Worm (Caenorhabditis elegans) whole organism, L1 larva: ENCODE data around the gene F10E9.7.

ENCODE experiments used
- C16A3.4 ChIP-seq: fragments of 150-350 bp; optimal IDR thresholded peaks from 2 replicates; lab custom pipeline; 2014; ENCODE audit warnings: missing biosample characterization, missing genetic modification characterization
- F16B12.6 ChIP-seq: fragments of 150-350 bp; optimal IDR thresholded peaks from 2 replicates; lab custom pipeline; 2014; ENCODE audit warnings: missing biosample characterization, missing genetic modification characterization
- aha-1 ChIP-seq: fragments of 150-350 bp; optimal IDR thresholded peaks from 2 replicates; lab custom pipeline; 2014; ENCODE audit warnings: missing biosample characterization, missing genetic modification characterization
- aly-2 ChIP-seq: fragments of 150-350 bp; optimal IDR thresholded peaks from 2 replicates; lab custom pipeline; 2014; ENCODE audit warnings: missing biosample characterization, missing genetic modification characterization
- ceh-8 ChIP-seq: fragments of 200-800 bp; sonication (Bioruptor generic); optimal IDR thresholded peaks from 2 replicates; lab custom pipeline; 2018; ENCODE audit warnings: mild to moderate bottlenecking, missing genetic modification characterization, moderate library complexity, missing compliant biosample characterization
- ceh-82 ChIP-seq, 3 experiments: fragments of 150-350 bp in 1 of 3; sonication (generic microtip) in 2 of 3; optimal IDR thresholded peaks; 2 replicates each; lab custom pipeline; 2014 to 2017; ENCODE audit warnings: missing biosample characterization in 3 of 3, missing genetic modification characterization in 3 of 3
- ceh-90 ChIP-seq: sonication (generic microtip); optimal IDR thresholded peaks from 2 replicates; lab custom pipeline; 2016; ENCODE audit warnings: missing genetic modification characterization, missing compliant biosample characterization
- ces-1 ChIP-seq: fragments of 150-350 bp; optimal IDR thresholded peaks from 2 replicates; lab custom pipeline; 2014; ENCODE audit warnings: missing biosample characterization, missing genetic modification reagents, missing genetic modification characterization
- dpl-1 ChIP-seq, 3 experiments: fragments of 150-350 bp in 2 of 3; sonication (generic microtip) in 1 of 3; optimal IDR thresholded peaks; 2 replicates each; lab custom pipeline; 2014 to 2017; ENCODE audit warnings: missing biosample characterization in 3 of 3, missing genetic modification characterization in 3 of 3, missing genetic modification reagents in 3 of 3
- dsc-1 ChIP-seq: sonication (generic microtip); optimal IDR thresholded peaks from 2 replicates; lab custom pipeline; 2016; ENCODE audit warnings: mild to moderate bottlenecking, missing genetic modification characterization, missing compliant biosample characterization
- efl-1 ChIP-seq, 4 experiments: fragments of 150-350 bp; optimal IDR thresholded peaks in 3 of 4; peaks in 1 of 4; 1 replicate in 1 of 4; 2 replicates in 3 of 4; lab custom pipeline; 2014; ENCODE audit warnings: missing biosample characterization in 2 of 4, missing genetic modification characterization in 2 of 4, missing genetic modification reagents in 2 of 4
- efl-3 ChIP-seq: fragments of 200-800 bp; sonication (Bioruptor generic); optimal IDR thresholded peaks from 2 replicates; lab custom pipeline; 2018; ENCODE audit warnings: mild to moderate bottlenecking, missing genetic modification characterization, missing compliant biosample characterization
- fkh-10 ChIP-seq: sonication (generic microtip); optimal IDR thresholded peaks from 2 replicates; lab custom pipeline; 2017; ENCODE audit warnings: missing biosample characterization, missing genetic modification reagents, missing genetic modification characterization
- fkh-4 ChIP-seq: sonication (generic microtip); optimal IDR thresholded peaks from 2 replicates; lab custom pipeline; 2016; ENCODE audit warnings: missing compliant biosample characterization, missing genetic modification characterization, borderline replicate concordance
- hlh-4 ChIP-seq: sonication (generic microtip); optimal IDR thresholded peaks from 2 replicates; lab custom pipeline; 2016; ENCODE audit warnings: mild to moderate bottlenecking, missing genetic modification characterization, missing compliant biosample characterization
- jun-1 ChIP-seq: fragments of 150-350 bp; optimal IDR thresholded peaks from 2 replicates; lab custom pipeline; 2014; ENCODE audit warnings: missing biosample characterization, missing genetic modification reagents, missing genetic modification characterization
- lin-14 ChIP-seq: fragments of 200-800 bp; sonication (Bioruptor generic); optimal IDR thresholded peaks from 2 replicates; lab custom pipeline; 2018; ENCODE audit warnings: mild to moderate bottlenecking, missing genetic modification characterization, moderate library complexity, missing compliant biosample characterization
- lin-35 ChIP-seq, 2 experiments: fragments of 150-350 bp; optimal IDR thresholded peaks; 2 replicates each; lab custom pipeline; 2014; ENCODE audit warnings: missing biosample characterization in 2 of 2, missing genetic modification characterization in 2 of 2, missing genetic modification reagents in 2 of 2
- lir-3 ChIP-seq: sonication (generic microtip); optimal IDR thresholded peaks from 2 replicates; lab custom pipeline; 2016; ENCODE audit warnings: mild to moderate bottlenecking, missing genetic modification characterization, moderate library complexity, missing compliant biosample characterization; ENCODE audit not compliant: poor library complexity
- lsy-2 ChIP-seq, 2 experiments: fragments of 150-350 bp; optimal IDR thresholded peaks; 2 replicates each; lab custom pipeline; 2014; ENCODE audit warnings: missing biosample characterization in 2 of 2, missing genetic modification characterization in 2 of 2
- mab-9 ChIP-seq: fragments of 200-800 bp; sonication (Bioruptor generic); IDR thresholded peaks from 2 replicates; pipeline ENCODE4 v1.3.6; 2022; ENCODE audit warnings: missing genetic modification reagents, missing genetic modification characterization, missing compliant biosample characterization
- mdl-1 ChIP-seq, 2 experiments: fragments of 150-350 bp; optimal IDR thresholded peaks; 2 replicates each; lab custom pipeline; 2014 to 2017; ENCODE audit warnings: missing biosample characterization in 2 of 2, missing genetic modification characterization in 2 of 2, inconsistent platforms in 1 of 2
- mef-2 ChIP-seq: fragments of 150-350 bp; optimal IDR thresholded peaks from 2 replicates; lab custom pipeline; 2014; ENCODE audit warnings: missing biosample characterization, missing genetic modification characterization
- mep-1 ChIP-seq: fragments of 150-350 bp; optimal IDR thresholded peaks from 2 replicates; lab custom pipeline; 2014; ENCODE audit warnings: missing biosample characterization, missing genetic modification characterization
- nhr-19 ChIP-seq: fragments of 200-800 bp; sonication (Bioruptor generic); conservative IDR thresholded peaks from 2 replicates; pipeline ENCODE4 v1.3.6; 2022; ENCODE audit warnings: missing genetic modification characterization, missing compliant biosample characterization
- nhr-71 ChIP-seq: sonication (generic microtip); optimal IDR thresholded peaks from 2 replicates; lab custom pipeline; 2016; ENCODE audit warnings: mild to moderate bottlenecking, missing genetic modification characterization, moderate library complexity, missing compliant biosample characterization
- nhr-77 ChIP-seq: fragments of 150-350 bp; optimal IDR thresholded peaks from 2 replicates; lab custom pipeline; 2014; ENCODE audit warnings: missing biosample characterization, missing genetic modification characterization
- nhr-90 ChIP-seq: sonication (generic microtip); optimal IDR thresholded peaks from 2 replicates; lab custom pipeline; 2016; ENCODE audit warnings: mild to moderate bottlenecking, missing genetic modification characterization, missing compliant biosample characterization; ENCODE audit not compliant: poor library complexity
- pag-3 ChIP-seq: sonication (generic microtip); optimal IDR thresholded peaks from 2 replicates; lab custom pipeline; 2017; ENCODE audit warnings: missing genetic modification characterization, mild to moderate bottlenecking, missing compliant biosample characterization, antibody characterized with exemption, borderline replicate concordance; ENCODE audit not compliant: insufficient read depth
- pax-3 ChIP-seq: fragments of 200-800 bp; sonication (Bioruptor generic); optimal IDR thresholded peaks from 2 replicates; lab custom pipeline; 2018; ENCODE audit warnings: mild to moderate bottlenecking, missing genetic modification characterization, moderate library complexity, missing compliant biosample characterization
- pqm-1 ChIP-seq: sonication (generic microtip); optimal IDR thresholded peaks from 3 replicates; lab custom pipeline; 2017; ENCODE audit warnings: missing biosample characterization, missing genetic modification characterization
- rnt-1 ChIP-seq: sonication (generic microtip); optimal IDR thresholded peaks from 2 replicates; lab custom pipeline; 2016; ENCODE audit warnings: mild to moderate bottlenecking, missing genetic modification characterization, moderate library complexity, missing compliant biosample characterization
- skn-1 ChIP-seq: fragments of 150-350 bp; optimal IDR thresholded peaks from 2 replicates; lab custom pipeline; 2014; ENCODE audit warnings: missing biosample characterization, missing genetic modification characterization
- snu-23 ChIP-seq: sonication (generic microtip); optimal IDR thresholded peaks from 2 replicates; lab custom pipeline; 2016; ENCODE audit warnings: missing genetic modification characterization, missing compliant biosample characterization
- sptf-1 ChIP-seq: fragments of 150-350 bp; optimal IDR thresholded peaks from 2 replicates; lab custom pipeline; 2014; ENCODE audit warnings: missing biosample characterization, missing genetic modification characterization
- sup-37 ChIP-seq: fragments of 200-800 bp; sonication (Bioruptor generic); optimal IDR thresholded peaks from 2 replicates; lab custom pipeline; 2018; ENCODE audit warnings: mild to moderate bottlenecking, missing genetic modification characterization, missing compliant biosample characterization
- swsn-7 ChIP-seq: sonication (generic microtip); optimal IDR thresholded peaks from 2 replicates; lab custom pipeline; 2016; ENCODE audit warnings: missing genetic modification characterization, missing compliant biosample characterization
- unc-130 ChIP-seq: fragments of 150-350 bp; optimal IDR thresholded peaks from 2 replicates; lab custom pipeline; 2017; ENCODE audit warnings: missing biosample characterization, missing genetic modification characterization, inconsistent platforms
- unc-62 ChIP-seq: fragments of 150-350 bp; optimal IDR thresholded peaks from 2 replicates; lab custom pipeline; 2014; ENCODE audit warnings: missing biosample characterization, missing genetic modification reagents, missing genetic modification characterization
- zag-1 ChIP-seq: fragments of 150-350 bp; optimal IDR thresholded peaks from 2 replicates; lab custom pipeline; 2014; ENCODE audit warnings: missing biosample characterization, missing genetic modification characterization
- zip-4 ChIP-seq: fragments of 200-800 bp; sonication (Bioruptor generic); optimal IDR thresholded peaks from 2 replicates; lab custom pipeline; 2018; ENCODE audit warnings: mild to moderate bottlenecking, missing genetic modification characterization, moderate library complexity, missing compliant biosample characterization
- ztf-11 ChIP-seq, 2 experiments: sonication (generic microtip); optimal IDR thresholded peaks; 2 replicates each; lab custom pipeline; 2016 to 2017; ENCODE audit warnings: missing genetic modification characterization in 2 of 2, missing biosample characterization in 1 of 2, missing compliant biosample characterization in 1 of 2

The F10E9.7 gene

DNA sequence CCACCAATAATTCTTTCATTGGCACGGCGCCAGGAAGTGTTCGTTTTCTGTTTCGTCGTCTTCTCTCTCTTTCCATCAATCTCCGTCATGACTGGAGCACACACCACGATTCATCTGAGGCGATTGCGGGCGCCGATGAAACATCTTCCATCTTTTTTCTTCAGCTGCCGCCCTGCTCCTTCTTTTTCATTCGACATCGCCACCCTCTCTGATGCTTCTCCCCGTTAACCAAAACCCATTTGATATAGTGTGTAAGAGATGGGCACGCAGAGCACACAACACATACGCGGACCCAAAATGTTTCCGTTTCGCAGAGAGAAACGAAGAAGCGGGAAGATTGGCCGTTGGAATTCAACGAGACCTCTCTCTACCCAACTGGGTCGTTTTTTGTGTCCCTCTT lies 19.7 kb downstream of the F10E9.7 start:
- no peak for TF ChIP-seq aha-1
- no peak for TF ChIP-seq mdl-1 (tag; optimal IDR thresholded peaks at IDR 0.05; lab: Kevin White, UChicago)
- TF ChIP-seq swsn-7 (tag; lab: Kevin White, UChicago): peak; percentile 26
- TF ChIP-seq zip-4 (GFP tag; lab: Kevin White, UChicago): no peak
- TF ChIP-seq unc-62: no peak
- no peak for TF ChIP-seq hlh-4
- TF ChIP-seq unc-130 (tag; lab: Kevin White, UChicago): peak; percentile 21
- TF ChIP-seq nhr-71: peak; percentile 60
- no peak for TF ChIP-seq lir-3 (tag; lab: Kevin White, UChicago)
- TF ChIP-seq fkh-10 (GFP tag; lab: Kevin White, UChicago): peak; percentile 0
- peak; percentile 20; the same call in 1 of the 2 replicates for TF ChIP-seq nhr-19 (GFP tag; lab: Robert Waterston, UW)
- TF ChIP-seq jun-1 (tag; lab: Kevin White, UChicago): no peak
- TF ChIP-seq ces-1 (GFP tag; lab: Kevin White, UChicago): no peak
- TF ChIP-seq C16A3.4 (tag; lab: Kevin White, UChicago): no peak
- TF ChIP-seq mef-2 (tag; lab: Kevin White, UChicago): no peak
- TF ChIP-seq pqm-1 (tag; lab: Kevin White, UChicago): no peak
- TF ChIP-seq F16B12.6 (tag; lab: Kevin White, UChicago): no peak
- no peak for TF ChIP-seq sptf-1 (tag; lab: Kevin White, UChicago)
- TF ChIP-seq rnt-1 (tag; lab: Kevin White, UChicago): peak; percentile 34
- peak; percentile 92 for TF ChIP-seq lin-14 (GFP tag; lab: Kevin White, UChicago)
- no peak for TF ChIP-seq ceh-8 (GFP tag; lab: Kevin White, UChicago)
- no peak for TF ChIP-seq sup-37 (GFP tag; lab: Kevin White, UChicago)
- TF ChIP-seq mep-1: peak; percentile 40
- TF ChIP-seq ceh-90: no peak
- peak in 1 of 3 experiments; percentile 6 for TF ChIP-seq dpl-1 (GFP tag; optimal IDR thresholded peaks at IDR 0.05; lab: Kevin White, UChicago)
- no peak for TF ChIP-seq lin-35 (GFP tag; optimal IDR thresholded peaks at IDR 0.05; lab: Kevin White, UChicago)
- peak; percentile 23 for TF ChIP-seq pag-3 (tag; lab: Kevin White, UChicago)
- TF ChIP-seq pax-3 (tag; lab: Kevin White, UChicago): no peak
- TF ChIP-seq aly-2 (tag; lab: Kevin White, UChicago): no peak
- peak in 1 of 2 experiments; percentile 35 for TF ChIP-seq ztf-11 (tag; optimal IDR thresholded peaks at IDR 0.05; lab: Kevin White, UChicago)
- peak; percentile 55 for TF ChIP-seq dsc-1 (tag; lab: Kevin White, UChicago)
- no peak for TF ChIP-seq nhr-90 (tag; lab: Kevin White, UChicago)
- peak in 1 of 3 experiments; percentile 21 for TF ChIP-seq ceh-82 (tag; optimal IDR thresholded peaks at IDR 0.05; lab: Kevin White, UChicago)
- no peak for TF ChIP-seq fkh-4 (tag; lab: Kevin White, UChicago)
- TF ChIP-seq efl-1 (optimal IDR thresholded peaks at IDR 0.05; lab: Kevin White, UChicago): peak in 1 of 2 experiments; percentile 5
- peak in 1 of 2 experiments; percentile 21 for TF ChIP-seq efl-1 (GFP tag; optimal IDR thresholded peaks at IDR 0.05 in 1 of 2; lab: Kevin White, UChicago)
- no peak for TF ChIP-seq nhr-77 (tag; lab: Kevin White, UChicago)
- TF ChIP-seq lsy-2 (tag; optimal IDR thresholded peaks at IDR 0.05; lab: Kevin White, UChicago): peak in 1 of 2 experiments; percentile 37
- TF ChIP-seq efl-3 (GFP tag; lab: Kevin White, UChicago): no peak
- peak; percentile 29 for TF ChIP-seq snu-23 (GFP tag; lab: Kevin White, UChicago)
- TF ChIP-seq skn-1 (tag; lab: Kevin White, UChicago): no peak

DNA sequence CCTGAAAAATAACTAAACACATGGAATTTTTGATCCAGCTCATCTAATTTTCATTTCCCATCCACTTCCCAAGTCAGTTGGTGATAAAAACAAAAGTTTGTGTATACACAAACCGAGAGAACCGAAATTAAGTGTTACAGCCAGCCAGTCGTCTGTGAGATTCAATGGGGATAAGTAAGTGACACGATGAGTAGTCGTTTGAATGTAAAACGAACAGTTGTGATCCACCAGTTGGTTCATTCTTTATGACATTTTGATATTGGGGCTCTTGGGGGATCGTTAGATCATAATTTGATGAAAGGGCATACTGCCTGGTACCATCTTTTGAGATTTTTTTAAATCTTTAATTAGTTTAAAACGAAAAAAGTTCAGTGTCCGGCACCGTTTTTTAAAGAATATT lies 20.4 kb downstream of the F10E9.7 start:
- TF ChIP-seq zag-1 (tag; lab: Kevin White, UChicago) (no peak), swsn-7 (tag; lab: Kevin White, UChicago) (no peak), mab-9 (GFP tag; lab: Robert Waterston, UW) (no peak), lsy-2 (tag; optimal IDR thresholded peaks at IDR 0.05; lab: Kevin White, UChicago) (no peak)
